Fruit fly (Drosophila melanogaster): ENCODE data around the gene Pi4KIIIalpha.

Pi4KIIIalpha gene

dm6 chrX:2589446-2590038 lies 35.1 kb upstream of the Pi4KIIIalpha start (continued):
- TF ChIP-seq CG8924 (tag; optimal IDR thresholded peaks at IDR 0.05) (peak; percentile 88), B-H2 (GFP tag; optimal IDR thresholded peaks at IDR 0.05) (peak; percentile 49), fru (optimal IDR thresholded peaks at IDR 0.05) (no peak), Mad (GFP tag; optimal IDR thresholded peaks at IDR 0.05) (peak; percentile 90), trh (GFP tag; optimal IDR thresholded peaks at IDR 0.05) (peak; percentile 80), CG4730 (GFP tag; IDR thresholded peaks at IDR 0.05) (peak; percentile 88), CrebB (tag; optimal IDR thresholded peaks at IDR 0.05) (peak; percentile 86), eyg (GFP tag; optimal IDR thresholded peaks at IDR 0.05) (peak; percentile 93), ttk (GFP tag; IDR thresholded peaks at IDR 0.05) (peak; percentile 91), CG2875 (GFP tag; optimal IDR thresholded peaks at IDR 0.05) (peak; percentile 72), ken (GFP tag; IDR thresholded peaks at IDR 0.05) (peak; percentile 95), CG2712 (tag; optimal IDR thresholded peaks at IDR 0.05) (peak; percentile 81), Dad (GFP tag; optimal IDR thresholded peaks at IDR 0.05) (peak; percentile 93), CG11695 (GFP tag; IDR thresholded peaks at IDR 0.05) (peak; percentile 90), salm (tag; optimal IDR thresholded peaks at IDR 0.05) (peak; percentile 73), cad (GFP tag; optimal IDR thresholded peaks at IDR 0.05) (no peak), Aef1 (GFP tag; IDR thresholded peaks at IDR 0.05) (peak; percentile 93), Awh (GFP tag; IDR thresholded peaks at IDR 0.05) (peak; percentile 89), B-H1 (GFP tag; IDR thresholded peaks at IDR 0.05) (peak; percentile 89), Xbp1 (GFP tag; optimal IDR thresholded peaks at IDR 0.05) (peak; percentile 93), CG18476 (GFP tag; optimal IDR thresholded peaks at IDR 0.05) (peak; percentile 77), esg (GFP tag; conservative IDR thresholded peaks at IDR 0.05) (peak; percentile 83), p53 (GFP tag; optimal IDR thresholded peaks at IDR 0.05) (peak; percentile 85), CG30020 (tag; optimal IDR thresholded peaks at IDR 0.05) (peak; percentile 21), Eip74EF (GFP tag; optimal IDR thresholded peaks at IDR 0.05) (peak in 1 of 2 experiments; percentile 62), hth (optimal IDR thresholded peaks at IDR 0.05) (no peak), Deaf1 (tag; optimal IDR thresholded peaks at IDR 0.05) (peak; percentile 57), cas (GFP tag; IDR thresholded peaks at IDR 0.05) (peak; percentile 94), so (GFP tag; IDR thresholded peaks at IDR 0.05) (peak; percentile 93), Taf1 (GFP tag; IDR thresholded peaks at IDR 0.05) (peak; percentile 93), yki (optimal IDR thresholded peaks at IDR 0.05) (no peak), CG7839 (tag; optimal IDR thresholded peaks at IDR 0.05) (peak; percentile 94), Dfd (GFP tag; optimal IDR thresholded peaks at IDR 0.05) (no peak), Kr (GFP tag; optimal IDR thresholded peaks at IDR 0.05) (no peak), tin (GFP tag; optimal IDR thresholded peaks at IDR 0.05) (peak; percentile 86), rib (GFP tag; IDR thresholded peaks at IDR 0.05) (peak; percentile 96), croc (GFP tag; conservative IDR thresholded peaks at IDR 0.05) (peak; percentile 66), bab2 (GFP tag; optimal IDR thresholded peaks at IDR 0.05) (peak; percentile 95), Doc2 (GFP tag; IDR thresholded peaks at IDR 0.05) (peak; percentile 64), az2 (GFP tag; optimal IDR thresholded peaks at IDR 0.05) (peak; percentile 86), CG9876 (GFP tag; optimal IDR thresholded peaks at IDR 0.05) (peak; percentile 93), fd64A (GFP tag; optimal IDR thresholded peaks at IDR 0.05) (peak; percentile 59), CG15479 (GFP tag; optimal IDR thresholded peaks at IDR 0.05) (no peak), nom (GFP tag; optimal IDR thresholded peaks at IDR 0.05) (no peak), CG2202 (tag; optimal IDR thresholded peaks at IDR 0.05) (peak; percentile 16), D19A (tag; optimal IDR thresholded peaks at IDR 0.05) (peak; percentile 67), org-1 (GFP tag; optimal IDR thresholded peaks at IDR 0.05) (peak; percentile 94), Hmx (GFP tag; optimal IDR thresholded peaks at IDR 0.05) (peak; percentile 81), CG16779 (GFP tag; IDR thresholded peaks at IDR 0.05) (peak; percentile 96), jigr1 (GFP tag; IDR thresholded peaks at IDR 0.05) (peak; percentile 87), CG9817 (tag; optimal IDR thresholded peaks at IDR 0.05) (peak; percentile 92), CG15011 (GFP tag; optimal IDR thresholded peaks at IDR 0.05) (peak; percentile 82)
